Fruit fly (Drosophila melanogaster): ENCODE results near the gene CG11370.
"Not testable (repeated sequence)": the region's sequence is repeated elsewhere in the genome, so short reads cannot be mapped to it uniquely, and the experiment has no call there.

CG11370 gene

dm6 chr3L:22670174-22670573 lies 41.8 kb upstream of the CG11370 start:
- TF ChIP-seq N (GFP tag; optimal IDR thresholded peaks at IDR 0.05) (no peak), Dfd (GFP tag; optimal IDR thresholded peaks at IDR 0.05) (no peak), pan (optimal IDR thresholded peaks at IDR 0.05) (no peak), Sp1 (GFP tag; optimal IDR thresholded peaks at IDR 0.05) (no peak), Abd-B (GFP tag; optimal IDR thresholded peaks at IDR 0.05) (no peak), br (GFP tag; optimal IDR thresholded peaks at IDR 0.05) (no peak), rgr (GFP tag; optimal IDR thresholded peaks at IDR 0.05) (no peak), dl (GFP tag; optimal IDR thresholded peaks at IDR 0.05; ENCODE audit: insufficient read depth in 1 of 2, partially characterized antibody in 2 of 2) (no peak), Dif (GFP tag; optimal IDR thresholded peaks at IDR 0.05; ENCODE audit: partially characterized antibody) (no peak), usp (GFP tag; optimal IDR thresholded peaks at IDR 0.05) (no peak), CrebA (GFP tag; optimal IDR thresholded peaks at IDR 0.05; ENCODE audit: borderline replicate concordance) (no peak), brk (GFP tag; optimal IDR thresholded peaks at IDR 0.05) (no peak), Myc (optimal IDR thresholded peaks at IDR 0.05) (no peak), h (GFP tag; optimal IDR thresholded peaks at IDR 0.05) (no peak), Hnf4 (GFP tag; optimal IDR thresholded peaks at IDR 0.05) (no peak), dmrt93B (GFP tag; optimal IDR thresholded peaks at IDR 0.05) (no peak), OdsH (GFP tag; optimal IDR thresholded peaks at IDR 0.05) (no peak), HLH106 (tag; optimal IDR thresholded peaks at IDR 0.05) (no peak), Hr78 (GFP tag; optimal IDR thresholded peaks at IDR 0.05) (no peak)

dm6 chr3L:22671699-22672276 lies 40.2 kb upstream of the CG11370 start:
- TF ChIP-seq Dfd (GFP tag; optimal IDR thresholded peaks at IDR 0.05) (no peak), Hr78 (GFP tag; optimal IDR thresholded peaks at IDR 0.05) (no peak), Hnf4 (GFP tag; optimal IDR thresholded peaks at IDR 0.05) (no peak), ey (GFP tag; optimal IDR thresholded peaks at IDR 0.05) (no peak), foxo (GFP tag; optimal IDR thresholded peaks at IDR 0.05) (no peak)

dm6 chr3L:22680932-22681331 lies 31.0 kb upstream of the CG11370 start:
- TF ChIP-seq GATAd (GFP tag; optimal IDR thresholded peaks at IDR 0.05) = no peak
- TF ChIP-seq Mio (GFP tag; optimal IDR thresholded peaks at IDR 0.05) = no peak
- no peak for TF ChIP-seq fru (GFP tag; optimal IDR thresholded peaks at IDR 0.05)
- no peak for TF ChIP-seq Hr83 (GFP tag; optimal IDR thresholded peaks at IDR 0.05; ENCODE audit: poor library complexity, severe bottlenecking)

- no peak for TF ChIP-seq Rel (GFP tag; optimal IDR thresholded peaks at IDR 0.05)
- no peak for TF ChIP-seq Rel (tag; optimal IDR thresholded peaks at IDR 0.05)
- no peak for TF ChIP-seq dl (GFP tag; optimal IDR thresholded peaks at IDR 0.05; ENCODE audit: insufficient read depth in 1 of 2, partially characterized antibody in 2 of 2)
- no peak for TF ChIP-seq sv (GFP tag; optimal IDR thresholded peaks at IDR 0.05)
- TF ChIP-seq Abd-B (GFP tag; optimal IDR thresholded peaks at IDR 0.05) = no peak
- no peak for TF ChIP-seq brk (GFP tag; optimal IDR thresholded peaks at IDR 0.05)
- no peak for TF ChIP-seq Vsx2 (GFP tag; optimal IDR thresholded peaks at IDR 0.05; ENCODE audit: partially characterized antibody)
- TF ChIP-seq rgr (GFP tag; optimal IDR thresholded peaks at IDR 0.05) = no peak
- no peak for TF ChIP-seq Dif (GFP tag; optimal IDR thresholded peaks at IDR 0.05; ENCODE audit: partially characterized antibody)
- no peak for TF ChIP-seq h (GFP tag; optimal IDR thresholded peaks at IDR 0.05)
- TF ChIP-seq CrebA (GFP tag; optimal IDR thresholded peaks at IDR 0.05; ENCODE audit: borderline replicate concordance) = no peak
- no peak for TF ChIP-seq tai (GFP tag; optimal IDR thresholded peaks at IDR 0.05)
- TF ChIP-seq psq (GFP tag; optimal IDR thresholded peaks at IDR 0.05) = no peak
- TF ChIP-seq Sp1 (GFP tag; optimal IDR thresholded peaks at IDR 0.05) = no peak
- no peak for TF ChIP-seq Myc (optimal IDR thresholded peaks at IDR 0.05)
- TF ChIP-seq Dfd (GFP tag; optimal IDR thresholded peaks at IDR 0.05) = no peak
- no peak for TF ChIP-seq br (GFP tag; optimal IDR thresholded peaks at IDR 0.05)
- TF ChIP-seq Hnf4 (GFP tag; optimal IDR thresholded peaks at IDR 0.05) = no peak
- no peak for TF ChIP-seq dsf (GFP tag; optimal IDR thresholded peaks at IDR 0.05; ENCODE audit: borderline replicate concordance)
These were observed 25.0 kb upstream of the CG11370 start, which contains the start of the genes CG14455 and CG14456 for dm6 chr3L:22686987-22687386. Gene CG14455, minus strand, starts transcription at chr3L:22687087. Gene CG14456, plus strand, starts transcription at chr3L:22687222.

- not testable (repeated sequence) for TF ChIP-seq HLH106 (tag; optimal IDR thresholded peaks at IDR 0.05); dsf (GFP tag; optimal IDR thresholded peaks at IDR 0.05; ENCODE audit: borderline replicate concordance); fru (GFP tag; optimal IDR thresholded peaks at IDR 0.05)
These were observed 19.5 kb upstream of the CG11370 start, which contains the start of gene CG14454 for dm6 chr3L:22692428-22692827. Gene CG14454, minus strand, starts transcription at chr3L:22692528.

Data from whole organism, wandering third instar larva.